1 fruit fly cellular context compared by ENCODE assay signal in the genomic region with DNA sequence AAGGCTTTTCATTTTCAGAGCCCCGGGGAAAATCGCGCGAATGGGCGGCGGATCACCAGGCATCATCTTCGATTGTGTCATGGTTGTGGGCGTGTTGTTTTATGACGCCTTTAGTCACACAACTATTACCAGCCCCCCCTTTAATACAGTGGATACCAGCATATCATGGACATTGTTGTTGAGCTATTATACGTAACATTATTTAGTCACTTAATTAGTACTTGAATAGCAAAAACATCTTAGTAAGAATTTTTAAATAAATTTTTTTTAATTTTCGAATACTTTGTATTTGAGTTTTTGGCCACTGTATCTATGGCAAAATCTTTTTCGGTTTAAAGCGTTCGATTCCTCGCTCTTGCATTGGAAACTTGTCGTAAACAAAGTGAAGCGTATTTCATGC.
A peak's percentile ranks its signal among the peaks of the same experiment; 100 is the strongest.
TF ChIP-seq lines count a peak whose summit lies in the region.

No protein-coding gene starts in this region.

TF ChIP-seq in whole organism, embryonic, 481 proteins besides CTCF, POLR2A, EP300 and RAD21 (continued from another document and continues in another):
- no peak for TF ChIP-seq CG5245 (GFP tag; optimal IDR thresholded peaks at IDR 0.05; lab: Kevin White, UChicago)
- TF ChIP-seq vfl (GFP tag; optimal IDR thresholded peaks at IDR 0.05; lab: Kevin White, UChicago), result no peak
- TF ChIP-seq zen2 (GFP tag; IDR thresholded peaks at IDR 0.05; lab: Robert Waterston, UW; ENCODE audit: partially characterized antibody), result no peak
- no peak for TF ChIP-seq onecut (GFP tag; IDR thresholded peaks at IDR 0.05; lab: Robert Waterston, UW)
- no peak for TF ChIP-seq cato (GFP tag; optimal IDR thresholded peaks at IDR 0.05; lab: Kevin White, UChicago; ENCODE audit: borderline replicate concordance)
- TF ChIP-seq CG15479 (GFP tag; optimal IDR thresholded peaks at IDR 0.05; lab: Kevin White, UChicago), result no peak
- TF ChIP-seq CG12155 (GFP tag; optimal IDR thresholded peaks at IDR 0.05; lab: Kevin White, UChicago), result no peak
- 0 out of 2 replicates have a peak, but pooled peaks have one; percentile 9 for TF ChIP-seq CG11247 (GFP tag; IDR thresholded peaks at IDR 0.05; lab: Robert Waterston, UW)
- no peak for TF ChIP-seq CG10543 (GFP tag; optimal IDR thresholded peaks at IDR 0.05; lab: Kevin White, UChicago)
- no peak for TF ChIP-seq Abd-B (GFP tag; optimal IDR thresholded peaks at IDR 0.05; lab: Kevin White, UChicago)
- no peak for TF ChIP-seq sd (tag; optimal IDR thresholded peaks at IDR 0.05; lab: Kevin White, UChicago)
- peak; percentile 6 for TF ChIP-seq fd96Cb (tag; optimal IDR thresholded peaks at IDR 0.05; lab: Kevin White, UChicago)
- no peak for TF ChIP-seq Spps (tag; optimal IDR thresholded peaks at IDR 0.05; lab: Kevin White, UChicago)
- no peak for TF ChIP-seq Hey (tag; optimal IDR thresholded peaks at IDR 0.05; lab: Kevin White, UChicago)
- TF ChIP-seq lmd (GFP tag; IDR thresholded peaks at IDR 0.05; lab: Robert Waterston, UW), result peak; percentile 58; the same call in 1 of the 2 replicates
- peak; percentile 56 for TF ChIP-seq sens (GFP tag; lab: Kevin White, UChicago)
- TF ChIP-seq peb (GFP tag; IDR thresholded peaks at IDR 0.05; lab: Robert Waterston, UW), result no peak
- TF ChIP-seq CG10209 (GFP tag; optimal IDR thresholded peaks at IDR 0.05; lab: Kevin White, UChicago), result no peak
- TF ChIP-seq br (optimal IDR thresholded peaks at IDR 0.05; lab: Kevin White, UChicago), result no peak
- no peak for TF ChIP-seq CG8924 (tag; optimal IDR thresholded peaks at IDR 0.05; lab: Kevin White, UChicago)
- no peak for TF ChIP-seq CG4328 (GFP tag; optimal IDR thresholded peaks at IDR 0.05; lab: Kevin White, UChicago)
- no peak for TF ChIP-seq CG6254 (GFP tag; optimal IDR thresholded peaks at IDR 0.05; lab: Kevin White, UChicago)
- peak in 1 of 2 experiments; percentile 36 for TF ChIP-seq Hr51 (GFP tag; optimal IDR thresholded peaks at IDR 0.05; lab: Kevin White, UChicago)
- no peak for TF ChIP-seq chm (GFP tag; IDR thresholded peaks at IDR 0.05; lab: Robert Waterston, UW)
- TF ChIP-seq CG2712 (tag; optimal IDR thresholded peaks at IDR 0.05; lab: Kevin White, UChicago), result peak; percentile 27
- TF ChIP-seq CG10959 (GFP tag; IDR thresholded peaks at IDR 0.05; lab: Robert Waterston, UW), result no peak
- TF ChIP-seq CG11560 (tag; IDR thresholded peaks at IDR 0.05; lab: Robert Waterston, UW), result no peak
- TF ChIP-seq Nf-YA (GFP tag; IDR thresholded peaks at IDR 0.05; lab: Robert Waterston, UW), result no peak
- TF ChIP-seq Opbp (GFP tag; IDR thresholded peaks at IDR 0.05; lab: Robert Waterston, UW; ENCODE audit: partially characterized antibody), result no peak
- no peak for TF ChIP-seq tx (GFP tag; optimal IDR thresholded peaks at IDR 0.05; lab: Kevin White, UChicago)
- no peak for TF ChIP-seq CG6683 (GFP tag; optimal IDR thresholded peaks at IDR 0.05; lab: Kevin White, UChicago)
- TF ChIP-seq CG13287 (GFP tag; IDR thresholded peaks at IDR 0.05; lab: Robert Waterston, UW; ENCODE audit: partially characterized antibody), result no peak
- TF ChIP-seq seq (GFP tag; IDR thresholded peaks at IDR 0.05; lab: Robert Waterston, UW), result peak; percentile 52
- TF ChIP-seq Myb (GFP tag; optimal IDR thresholded peaks at IDR 0.05; lab: Kevin White, UChicago), result no peak
- no peak for TF ChIP-seq CG6272 (GFP tag; IDR thresholded peaks at IDR 0.05; lab: Robert Waterston, UW)
- TF ChIP-seq Ada2b (GFP tag; IDR thresholded peaks at IDR 0.05; lab: Robert Waterston, UW), result peak; percentile 44; the same call in 1 of the 2 replicates
- 0 out of 3 replicates have a peak, but pooled peaks have one; percentile 14 for TF ChIP-seq so (GFP tag; IDR thresholded peaks at IDR 0.05; lab: Robert Waterston, UW)
- no peak for TF ChIP-seq Doc2 (GFP tag; IDR thresholded peaks at IDR 0.05; lab: Robert Waterston, UW)
- no peak for TF ChIP-seq Neu2 (GFP tag; optimal IDR thresholded peaks at IDR 0.05; lab: Kevin White, UChicago; ENCODE audit: borderline replicate concordance)
- TF ChIP-seq CG18476 (GFP tag; optimal IDR thresholded peaks at IDR 0.05; lab: Kevin White, UChicago), result no peak
- TF ChIP-seq E2f1 (GFP tag; IDR thresholded peaks at IDR 0.05; lab: Robert Waterston, UW), result peak; percentile 21; the same call in 1 of the 2 replicates
- TF ChIP-seq nerfin-2 (GFP tag; IDR thresholded peaks at IDR 0.05; lab: Robert Waterston, UW; ENCODE audit: partially characterized antibody), result no peak
- peak; percentile 29 for TF ChIP-seq grau (tag; optimal IDR thresholded peaks at IDR 0.05; lab: Kevin White, UChicago)
- TF ChIP-seq ttk (GFP tag; IDR thresholded peaks at IDR 0.05; lab: Robert Waterston, UW), result 0 out of 2 replicates have a peak, but pooled peaks have one; percentile 23
- no peak for TF ChIP-seq Hr78 (GFP tag; optimal IDR thresholded peaks at IDR 0.05; lab: Kevin White, UChicago)
- TF ChIP-seq unc-4 (GFP tag; IDR thresholded peaks at IDR 0.05; lab: Robert Waterston, UW; ENCODE audit: partially characterized antibody), result no peak
- no peak for TF ChIP-seq CG15696 (tag; optimal IDR thresholded peaks at IDR 0.05; lab: Kevin White, UChicago)
- TF ChIP-seq NFAT (GFP tag; IDR thresholded peaks at IDR 0.05; lab: Robert Waterston, UW), result peak; percentile 25; the same call in 1 of the 2 replicates
- TF ChIP-seq Rx (GFP tag; IDR thresholded peaks at IDR 0.05; lab: Robert Waterston, UW), result 0 out of 2 replicates have a peak, but pooled peaks have one; percentile 28
- no peak for TF ChIP-seq Dref (GFP tag; IDR thresholded peaks at IDR 0.05; lab: Robert Waterston, UW)
- TF ChIP-seq Oli (tag; optimal IDR thresholded peaks at IDR 0.05; lab: Kevin White, UChicago), result peak; percentile 24
- no peak for TF ChIP-seq CG1792 (GFP tag; optimal IDR thresholded peaks at IDR 0.05; lab: Kevin White, UChicago)
- TF ChIP-seq sisA (GFP tag; IDR thresholded peaks at IDR 0.05; lab: Robert Waterston, UW), result peak; percentile 29; the same call in 1 of the 2 replicates
- TF ChIP-seq Med (GFP tag; lab: Kevin White, UChicago), result peak; percentile 67
- TF ChIP-seq chinmo (GFP tag; IDR thresholded peaks at IDR 0.05; lab: Robert Waterston, UW; ENCODE audit: partially characterized antibody), result no peak
- TF ChIP-seq Dek (tag; optimal IDR thresholded peaks at IDR 0.05; lab: Kevin White, UChicago), result no peak
- TF ChIP-seq CG14441 (GFP tag; IDR thresholded peaks at IDR 0.05; lab: Robert Waterston, UW), result peak; percentile 50
- no peak for TF ChIP-seq MTF-1 (GFP tag; optimal IDR thresholded peaks at IDR 0.05; lab: Kevin White, UChicago; ENCODE audit: borderline replicate concordance)
- TF ChIP-seq CG9932 (GFP tag; IDR thresholded peaks at IDR 0.05; lab: Robert Waterston, UW), result peak; percentile 67
- TF ChIP-seq CG17359 (tag; optimal IDR thresholded peaks at IDR 0.05; lab: Kevin White, UChicago), result no peak
- TF ChIP-seq CG31441 (GFP tag; IDR thresholded peaks at IDR 0.05; lab: Robert Waterston, UW), result 0 out of 2 replicates have a peak, but pooled peaks have one; percentile 20
- no peak for TF ChIP-seq CG13123 (GFP tag; optimal IDR thresholded peaks at IDR 0.05; lab: Kevin White, UChicago)
- peak; percentile 35 for TF ChIP-seq CG15269 (tag; optimal IDR thresholded peaks at IDR 0.05; lab: Kevin White, UChicago)
- TF ChIP-seq otp (GFP tag; IDR thresholded peaks at IDR 0.05; lab: Robert Waterston, UW), result no peak
- TF ChIP-seq CG7372 (GFP tag; IDR thresholded peaks at IDR 0.05; lab: Robert Waterston, UW), result peak; percentile 40; the same call in 1 of the 2 replicates
- no peak for TF ChIP-seq CG16813 (GFP tag; IDR thresholded peaks at IDR 0.05; lab: Robert Waterston, UW; ENCODE audit: partially characterized antibody)
- TF ChIP-seq CG11456 (GFP tag; IDR thresholded peaks at IDR 0.05; lab: Robert Waterston, UW), result 0 out of 3 replicates have a peak, but pooled peaks have one; percentile 29
- TF ChIP-seq CG3726 (GFP tag; IDR thresholded peaks at IDR 0.05; lab: Robert Waterston, UW), result no peak
- TF ChIP-seq lab (GFP tag; optimal IDR thresholded peaks at IDR 0.05; lab: Kevin White, UChicago), result no peak
- TF ChIP-seq inv (GFP tag; IDR thresholded peaks at IDR 0.05; lab: Robert Waterston, UW; ENCODE audit: partially characterized antibody), result no peak
- TF ChIP-seq unpg (GFP tag; optimal IDR thresholded peaks at IDR 0.05; lab: Kevin White, UChicago), result peak; percentile 4
- TF ChIP-seq nom (GFP tag; optimal IDR thresholded peaks at IDR 0.05; lab: Kevin White, UChicago), result no peak
- no peak for TF ChIP-seq trem (tag; optimal IDR thresholded peaks at IDR 0.05; lab: Kevin White, UChicago)
- TF ChIP-seq CG31224 (GFP tag; IDR thresholded peaks at IDR 0.05; lab: Robert Waterston, UW), result peak; percentile 43; the same call in 1 of the 2 replicates
- TF ChIP-seq CG12219 (GFP tag; optimal IDR thresholded peaks at IDR 0.05; lab: Kevin White, UChicago), result no peak
- no peak for TF ChIP-seq ftz-f1 (GFP tag; optimal IDR thresholded peaks at IDR 0.05; lab: Kevin White, UChicago)
- no peak for TF ChIP-seq CG3838 (GFP tag; optimal IDR thresholded peaks at IDR 0.05; lab: Kevin White, UChicago)
- no peak for TF ChIP-seq CG17612 (GFP tag; IDR thresholded peaks at IDR 0.05; lab: Robert Waterston, UW)
- TF ChIP-seq Hr3 (GFP tag; optimal IDR thresholded peaks at IDR 0.05; lab: Kevin White, UChicago), result no peak
- peak; percentile 49 for TF ChIP-seq HLH3B (GFP tag; IDR thresholded peaks at IDR 0.05; lab: Robert Waterston, UW)
- peak; percentile 45 for TF ChIP-seq dmrt99B (tag; optimal IDR thresholded peaks at IDR 0.05; lab: Kevin White, UChicago)
- TF ChIP-seq CG12299 (tag; optimal IDR thresholded peaks at IDR 0.05; lab: Kevin White, UChicago), result no peak
- TF ChIP-seq tgo (GFP tag; IDR thresholded peaks at IDR 0.05; lab: Robert Waterston, UW), result peak; percentile 67; the same call in 2 of the 3 replicates
- peak; percentile 31; the same call in 1 of the 2 replicates for TF ChIP-seq sob (GFP tag; IDR thresholded peaks at IDR 0.05; lab: Robert Waterston, UW)
- TF ChIP-seq Atf3 (GFP tag; optimal IDR thresholded peaks at IDR 0.05; lab: Kevin White, UChicago), result no peak
- no peak for TF ChIP-seq C15 (GFP tag; IDR thresholded peaks at IDR 0.05; lab: Robert Waterston, UW)
- TF ChIP-seq Oaz (GFP tag; IDR thresholded peaks at IDR 0.05; lab: Robert Waterston, UW), result no peak
- no peak for TF ChIP-seq CG1603 (tag; optimal IDR thresholded peaks at IDR 0.05; lab: Kevin White, UChicago)
- TF ChIP-seq ssp (GFP tag; IDR thresholded peaks at IDR 0.05; lab: Robert Waterston, UW), result 0 out of 2 replicates have a peak, but pooled peaks have one; percentile 32
- no peak for TF ChIP-seq prd (optimal IDR thresholded peaks at IDR 0.05; lab: Kevin White, UChicago)
- peak; percentile 42; the same call in 2 of the 3 replicates for TF ChIP-seq prd (GFP tag; IDR thresholded peaks at IDR 0.05; lab: Robert Waterston, UW)
- 0 out of 2 replicates have a peak, but pooled peaks have one; percentile 24 for TF ChIP-seq ap (GFP tag; IDR thresholded peaks at IDR 0.05; lab: Robert Waterston, UW)
- no peak for TF ChIP-seq kah (GFP tag; optimal IDR thresholded peaks at IDR 0.05; lab: Kevin White, UChicago)
- peak; percentile 63 for TF ChIP-seq vvl (GFP tag; IDR thresholded peaks at IDR 0.05; lab: Robert Waterston, UW)
- TF ChIP-seq gce (GFP tag; IDR thresholded peaks at IDR 0.05; lab: Robert Waterston, UW), result 0 out of 3 replicates have a peak, but pooled peaks have one; percentile 8
- no peak for TF ChIP-seq YL-1 (GFP tag; optimal IDR thresholded peaks at IDR 0.05; lab: Kevin White, UChicago)
- no peak for TF ChIP-seq pho (GFP tag; optimal IDR thresholded peaks at IDR 0.05; lab: Kevin White, UChicago)
- TF ChIP-seq CG34422 (GFP tag; IDR thresholded peaks at IDR 0.05; lab: Robert Waterston, UW), result 0 out of 3 replicates have a peak, but pooled peaks have one; percentile 39
- TF ChIP-seq zf30C (GFP tag; optimal IDR thresholded peaks at IDR 0.05; lab: Kevin White, UChicago), result no peak
- TF ChIP-seq ham (GFP tag; IDR thresholded peaks at IDR 0.05; lab: Robert Waterston, UW), result no peak
- TF ChIP-seq jing (GFP tag; optimal IDR thresholded peaks at IDR 0.05; lab: Kevin White, UChicago), result no peak
- no peak for TF ChIP-seq Fer3 (tag; optimal IDR thresholded peaks at IDR 0.05; lab: Kevin White, UChicago)
- no peak for TF ChIP-seq Optix (GFP tag; IDR thresholded peaks at IDR 0.05; lab: Robert Waterston, UW)
- no peak for TF ChIP-seq crp (GFP tag; optimal IDR thresholded peaks at IDR 0.05; lab: Kevin White, UChicago)
- 0 out of 3 replicates have a peak, but pooled peaks have one; percentile 11 for TF ChIP-seq CG14050 (GFP tag; IDR thresholded peaks at IDR 0.05; lab: Robert Waterston, UW)
- TF ChIP-seq dimm (GFP tag; IDR thresholded peaks at IDR 0.05; lab: Robert Waterston, UW), result no peak
- 0 out of 3 replicates have a peak, but pooled peaks have one; percentile 52 for TF ChIP-seq CG11695 (GFP tag; IDR thresholded peaks at IDR 0.05; lab: Robert Waterston, UW)
- peak; percentile 48; the same call in 1 of the 3 replicates for TF ChIP-seq ci (GFP tag; IDR thresholded peaks at IDR 0.05; lab: Robert Waterston, UW)
- TF ChIP-seq H2.0 (GFP tag; IDR thresholded peaks at IDR 0.05; lab: Robert Waterston, UW), result peak; percentile 52
- TF ChIP-seq zfh1 (GFP tag; IDR thresholded peaks at IDR 0.05; lab: Robert Waterston, UW), result peak; percentile 40; the same call in 1 of the 3 replicates
- TF ChIP-seq CG2116 (GFP tag; optimal IDR thresholded peaks at IDR 0.05; lab: Kevin White, UChicago), result no peak
- no peak for TF ChIP-seq az2 (GFP tag; optimal IDR thresholded peaks at IDR 0.05; lab: Kevin White, UChicago)
- no peak for TF ChIP-seq ATbp (GFP tag; optimal IDR thresholded peaks at IDR 0.05; lab: Kevin White, UChicago)
- TF ChIP-seq hkb (optimal IDR thresholded peaks at IDR 0.05; lab: Kevin White, UChicago), result no peak
- TF ChIP-seq hkb (GFP tag; IDR thresholded peaks at IDR 0.05; lab: Robert Waterston, UW), result 0 out of 2 replicates have a peak, but pooled peaks have one; percentile 27
- no peak for TF ChIP-seq eve (GFP tag; optimal IDR thresholded peaks at IDR 0.05; lab: Kevin White, UChicago)
- TF ChIP-seq Ravus (GFP tag; IDR thresholded peaks at IDR 0.05; lab: Robert Waterston, UW), result no peak
- no peak for TF ChIP-seq CG1024 (GFP tag; IDR thresholded peaks at IDR 0.05; lab: Robert Waterston, UW)
- TF ChIP-seq Max (GFP tag; optimal IDR thresholded peaks at IDR 0.05; lab: Kevin White, UChicago), result no peak
- TF ChIP-seq Eip74EF (GFP tag; optimal IDR thresholded peaks at IDR 0.05; lab: Kevin White, UChicago), result no peak
- TF ChIP-seq esg (GFP tag; conservative IDR thresholded peaks at IDR 0.05; lab: Robert Waterston, UW), result peak; percentile 53
- no peak for TF ChIP-seq rib (GFP tag; IDR thresholded peaks at IDR 0.05; lab: Robert Waterston, UW)
- TF ChIP-seq CG3995 (GFP tag; optimal IDR thresholded peaks at IDR 0.05; lab: Kevin White, UChicago), result no peak
- TF ChIP-seq fd64A (GFP tag; optimal IDR thresholded peaks at IDR 0.05; lab: Kevin White, UChicago), result no peak
- TF ChIP-seq Sox100B (GFP tag; optimal IDR thresholded peaks at IDR 0.05; lab: Kevin White, UChicago), result no peak
- no peak for TF ChIP-seq stwl (tag; optimal IDR thresholded peaks at IDR 0.05; lab: Kevin White, UChicago)
